Worm (Caenorhabditis elegans) whole organism, young adult: ENCODE data around the gene F07A11.4.
A peak's percentile ranks its signal among the peaks of the same experiment; 100 is the strongest.

Experiments
- F10E7.11 ChIP-seq: sonication (generic microtip); optimal IDR thresholded peaks from 2 replicates; lab custom pipeline; 2017; ENCODE audit warnings: mild to moderate bottlenecking, missing genetic modification characterization, moderate library complexity, missing compliant biosample characterization
- F22D6.2 ChIP-seq: sonication (generic microtip); optimal IDR thresholded peaks from 2 replicates; lab custom pipeline; 2016; ENCODE audit warnings: mild to moderate bottlenecking, missing genetic modification characterization, missing compliant biosample characterization
- F23B12.7 ChIP-seq: sonication (generic microtip); optimal IDR thresholded peaks from 2 replicates; lab custom pipeline; 2017; ENCODE audit warnings: missing genetic modification characterization, mild to moderate bottlenecking, missing compliant biosample characterization, antibody characterized with exemption, moderate library complexity; ENCODE audit not compliant: insufficient read depth
- F33H1.4 ChIP-seq: fragments of 200-800 bp; sonication (Bioruptor generic); IDR thresholded peaks from 2 replicates; pipeline ENCODE4 v1.3.6; 2022; ENCODE audit warnings: missing genetic modification reagents, missing genetic modification characterization, missing compliant biosample characterization
- F39B2.1 ChIP-seq: fragments of 200-800 bp; sonication (Bioruptor generic); IDR thresholded peaks from 2 replicates; pipeline ENCODE4 v1.3.6; 2022; ENCODE audit warnings: missing genetic modification reagents, missing genetic modification characterization, missing compliant biosample characterization
- F55B11.4 ChIP-seq: sonication (generic microtip); optimal IDR thresholded peaks from 2 replicates; lab custom pipeline; 2016; ENCODE audit warnings: missing compliant biosample characterization, missing genetic modification characterization, borderline replicate concordance; ENCODE audit not compliant: insufficient read depth
- K11D2.4 ChIP-seq: fragments of 200-800 bp; sonication (Bioruptor generic); IDR thresholded peaks from 2 replicates; pipeline ENCODE4 v1.3.6; 2022; ENCODE audit warnings: missing genetic modification reagents, missing genetic modification characterization, missing compliant biosample characterization
- T26A5.8 ChIP-seq: sonication (generic microtip); optimal IDR thresholded peaks from 2 replicates; lab custom pipeline; 2016; ENCODE audit warnings: missing genetic modification characterization, missing compliant biosample characterization
- Y56A3A.18 ChIP-seq: fragments of 200-800 bp; sonication (Bioruptor generic); IDR thresholded peaks from 2 replicates; pipeline ENCODE4 v1.3.6; 2022; ENCODE audit warnings: missing genetic modification reagents, missing genetic modification characterization, missing compliant biosample characterization
- Y67H2A.10 ChIP-seq: fragments of 200-800 bp; sonication (Bioruptor generic); conservative IDR thresholded peaks from 2 replicates; pipeline ENCODE4 v1.3.6; 2022; ENCODE audit warnings: missing genetic modification reagents, missing genetic modification characterization, missing compliant biosample characterization
- Y79H2A.3 ChIP-seq: fragments of 200-800 bp; sonication (Bioruptor generic); conservative IDR thresholded peaks from 2 replicates; pipeline ENCODE4 v1.3.6; 2022; ENCODE audit warnings: missing genetic modification reagents, missing genetic modification characterization, missing compliant biosample characterization
- Y95B8A.8 ChIP-seq: fragments of 200-800 bp; sonication (Bioruptor generic); IDR thresholded peaks from 2 replicates; pipeline ENCODE4 v1.3.6; 2022; ENCODE audit warnings: missing genetic modification reagents, missing genetic modification characterization, missing compliant biosample characterization
- ama-1 ChIP-seq, 3 experiments: fragments of 150-350 bp in 1 of 3; sonication (generic microtip) in 2 of 3; optimal IDR thresholded peaks; 2 replicates each; lab custom pipeline; 2014 to 2018; ENCODE audit warnings: missing biosample characterization in 2 of 3, missing genetic modification characterization in 2 of 3, missing genetic modification reagents in 2 of 3
- aptf-2 ChIP-seq: fragments of 200-800 bp; sonication (Bioruptor generic); conservative IDR thresholded peaks from 2 replicates; pipeline ENCODE4 v1.3.6; 2022; ENCODE audit warnings: missing genetic modification reagents, missing genetic modification characterization, missing compliant biosample characterization
- attf-3 ChIP-seq: fragments of 200-800 bp; sonication (Bioruptor generic); conservative IDR thresholded peaks from 2 replicates; pipeline ENCODE4 v1.3.6; 2022; ENCODE audit warnings: missing genetic modification reagents, missing genetic modification characterization, missing compliant biosample characterization
- bed-1 ChIP-seq: fragments of 200-800 bp; sonication (Bioruptor generic); IDR thresholded peaks from 2 replicates; pipeline ENCODE4 v1.3.6; 2022; ENCODE audit warnings: missing genetic modification reagents, missing genetic modification characterization, missing compliant biosample characterization
- bed-2 ChIP-seq: fragments of 200-800 bp; sonication (Bioruptor generic); IDR thresholded peaks from 2 replicates; pipeline ENCODE4 v1.3.6; 2022; ENCODE audit warnings: missing genetic modification reagents, missing genetic modification characterization, missing compliant biosample characterization
- ceh-100 ChIP-seq: fragments of 200-800 bp; sonication (Bioruptor generic); IDR thresholded peaks from 2 replicates; pipeline ENCODE4 v1.3.6; 2022; ENCODE audit warnings: missing genetic modification reagents, missing genetic modification characterization, missing compliant biosample characterization
- ceh-40 ChIP-seq: fragments of 200-800 bp; sonication (Bioruptor generic); IDR thresholded peaks from 2 replicates; pipeline ENCODE4 v1.3.6; 2022; ENCODE audit warnings: missing genetic modification characterization, missing compliant biosample characterization
- ceh-91 ChIP-seq: fragments of 200-800 bp; sonication (Bioruptor generic); IDR thresholded peaks from 2 replicates; pipeline ENCODE4 v1.3.6; 2022; ENCODE audit warnings: missing genetic modification reagents, missing genetic modification characterization, missing compliant biosample characterization
- dpff-1 ChIP-seq: sonication (generic microtip); optimal IDR thresholded peaks from 2 replicates; lab custom pipeline; 2017; ENCODE audit warnings: mild to moderate bottlenecking, missing genetic modification characterization, missing compliant biosample characterization
- egl-18 ChIP-seq: fragments of 200-800 bp; sonication (Bioruptor generic); IDR thresholded peaks from 2 replicates; pipeline ENCODE4 v1.3.6; 2022; ENCODE audit warnings: missing genetic modification reagents, missing genetic modification characterization, missing compliant biosample characterization
- egrh-3 ChIP-seq: fragments of 200-800 bp; sonication (Bioruptor generic); IDR thresholded peaks from 2 replicates; pipeline ENCODE4 v1.3.6; 2022; ENCODE audit warnings: missing genetic modification reagents, missing genetic modification characterization, missing compliant biosample characterization
- hlh-26 ChIP-seq: fragments of 200-800 bp; sonication (Bioruptor generic); conservative IDR thresholded peaks from 2 replicates; pipeline ENCODE4 v1.3.6; 2022; ENCODE audit warnings: missing genetic modification reagents, missing genetic modification characterization, missing compliant biosample characterization
- hmg-1.2 ChIP-seq: fragments of 200-800 bp; sonication (Bioruptor generic); IDR thresholded peaks from 2 replicates; pipeline ENCODE4 v1.3.6; 2022; ENCODE audit warnings: missing genetic modification reagents, missing genetic modification characterization, missing compliant biosample characterization
- lag-1 ChIP-seq: fragments of 200-800 bp; sonication (Bioruptor generic); IDR thresholded peaks from 2 replicates; pipeline ENCODE4 v1.3.6; 2022; ENCODE audit warnings: missing genetic modification reagents, missing genetic modification characterization, missing compliant biosample characterization
- let-526 ChIP-seq: fragments of 200-800 bp; sonication (Bioruptor generic); IDR thresholded peaks from 2 replicates; pipeline ENCODE4 v1.3.6; 2022; ENCODE audit warnings: missing genetic modification reagents, missing genetic modification characterization, missing compliant biosample characterization
- lin-35 ChIP-seq, 3 experiments: fragments of 150-350 bp in 2 of 3; sonication (generic microtip) in 1 of 3; optimal IDR thresholded peaks; 2 replicates each; lab custom pipeline; 2014 to 2018; ENCODE audit warnings: missing biosample characterization in 3 of 3, missing genetic modification characterization in 3 of 3, missing genetic modification reagents in 3 of 3
- lir-1 ChIP-seq: fragments of 200-800 bp; sonication (Bioruptor generic); conservative IDR thresholded peaks from 2 replicates; pipeline ENCODE4 v1.3.6; 2022; ENCODE audit warnings: missing genetic modification reagents, missing genetic modification characterization, missing compliant biosample characterization
- lsl-1 ChIP-seq: fragments of 200-800 bp; sonication (Bioruptor generic); optimal IDR thresholded peaks from 2 replicates; lab custom pipeline; 2018; ENCODE audit warnings: mild to moderate bottlenecking, missing genetic modification characterization, moderate library complexity, missing compliant biosample characterization
- madf-6 ChIP-seq: fragments of 200-800 bp; sonication (Bioruptor generic); IDR thresholded peaks from 2 replicates; pipeline ENCODE4 v1.3.6; 2022; ENCODE audit warnings: missing genetic modification reagents, missing genetic modification characterization, missing compliant biosample characterization
- madf-8 ChIP-seq: fragments of 200-800 bp; sonication (Bioruptor generic); conservative IDR thresholded peaks from 2 replicates; pipeline ENCODE4 v1.3.6; 2022; ENCODE audit warnings: missing genetic modification reagents, missing genetic modification characterization, missing compliant biosample characterization
- mxl-1 ChIP-seq: sonication (generic microtip); optimal IDR thresholded peaks from 2 replicates; lab custom pipeline; 2016; ENCODE audit warnings: missing genetic modification characterization, missing compliant biosample characterization
- nfya-2 ChIP-seq: fragments of 200-800 bp; sonication (Bioruptor generic); IDR thresholded peaks from 2 replicates; pipeline ENCODE4 v1.3.6; 2022; ENCODE audit warnings: missing genetic modification reagents, missing genetic modification characterization, missing compliant biosample characterization
- nfyb-1 ChIP-seq: fragments of 200-800 bp; sonication (Bioruptor generic); IDR thresholded peaks from 2 replicates; pipeline ENCODE4 v1.3.6; 2022; ENCODE audit warnings: missing genetic modification reagents, missing genetic modification characterization, missing compliant biosample characterization
- nhr-27 ChIP-seq: fragments of 200-800 bp; sonication (Bioruptor generic); optimal IDR thresholded peaks from 2 replicates; lab custom pipeline; 2018; ENCODE audit warnings: mild to moderate bottlenecking, missing genetic modification characterization, moderate library complexity, missing compliant biosample characterization
- pha-4 ChIP-seq: fragments of 150-350 bp; sonication (generic microtip); optimal IDR thresholded peaks from 2 replicates; lab custom pipeline; 2014; ENCODE audit warnings: missing biosample characterization, missing genetic modification reagents, missing genetic modification characterization
- repo-1 ChIP-seq: sonication (generic microtip); optimal IDR thresholded peaks from 2 replicates; lab custom pipeline; 2017; ENCODE audit warnings: mild to moderate bottlenecking, missing genetic modification characterization, missing compliant biosample characterization
- sea-2 ChIP-seq: fragments of 200-800 bp; sonication (Bioruptor generic); IDR thresholded peaks from 2 replicates; pipeline ENCODE4 v1.3.6; 2022; ENCODE audit warnings: missing genetic modification characterization, missing compliant biosample characterization
- snpc-1.1 ChIP-seq: sonication (generic microtip); optimal IDR thresholded peaks from 2 replicates; lab custom pipeline; 2017; ENCODE audit warnings: missing genetic modification characterization, mild to moderate bottlenecking, missing compliant biosample characterization, antibody characterized with exemption, moderate library complexity, missing genotype, missing genetic modification reagents; ENCODE audit not compliant: insufficient read depth
- tbp1 ChIP-seq: fragments of 200-800 bp; sonication (Bioruptor generic); optimal IDR thresholded peaks from 2 replicates; lab custom pipeline; 2018; ENCODE audit warnings: mild to moderate bottlenecking, missing genetic modification characterization, missing compliant biosample characterization
- unc-130 ChIP-seq: sonication (generic microtip); optimal IDR thresholded peaks from 2 replicates; lab custom pipeline; 2016; ENCODE audit warnings: missing genetic modification reagents, missing genetic modification characterization, missing compliant biosample characterization
- xnd-1 ChIP-seq: sonication (generic microtip); optimal IDR thresholded peaks from 2 replicates; lab custom pipeline; 2016; ENCODE audit warnings: missing genotype, missing genetic modification reagents, missing genetic modification characterization, missing compliant biosample characterization
- zim-3 ChIP-seq: sonication (generic microtip); optimal IDR thresholded peaks from 2 replicates; lab custom pipeline; 2017; ENCODE audit warnings: mild to moderate bottlenecking, missing genetic modification characterization, moderate library complexity, missing compliant biosample characterization
- ztf-18 ChIP-seq: sonication (generic microtip); optimal IDR thresholded peaks from 2 replicates; lab custom pipeline; 2016; ENCODE audit warnings: missing genotype, mild to moderate bottlenecking, missing genetic modification characterization, missing compliant biosample characterization
- ztf-25 ChIP-seq: fragments of 200-800 bp; sonication (Bioruptor generic); IDR thresholded peaks from 2 replicates; pipeline ENCODE4 v1.3.6; 2022; ENCODE audit warnings: missing genetic modification reagents, missing genetic modification characterization, missing compliant biosample characterization
- ztf-26 ChIP-seq: sonication (generic microtip); optimal IDR thresholded peaks from 2 replicates; lab custom pipeline; 2017; ENCODE audit warnings: missing genetic modification characterization, missing compliant biosample characterization
- ztf-6 ChIP-seq: fragments of 200-800 bp; sonication (Bioruptor generic); IDR thresholded peaks from 2 replicates; pipeline ENCODE4 v1.3.6; 2022; ENCODE audit warnings: missing genetic modification reagents, missing genetic modification characterization, missing compliant biosample characterization

F07A11.4 gene

ce11 chrII:11650975-11651588 is 50.3 kb downstream of the F07A11.4 start, which contains the start of gene coa-7 (continued):
- TF ChIP-seq hmg-1.2 (GFP tag; lab: Robert Waterston, UW) (peak; percentile 25; the same call in 1 of the 2 replicates), madf-8 (GFP tag; lab: Robert Waterston, UW) (no peak), bed-1 (GFP tag; lab: Robert Waterston, UW) (no peak), sea-2 (GFP tag; lab: Robert Waterston, UW) (no peak), snpc-1.1 (no peak), Y67H2A.10 (GFP tag; lab: Robert Waterston, UW) (no peak), bed-2 (GFP tag; lab: Robert Waterston, UW) (no peak), mxl-1 (tag; lab: Kevin White, UChicago) (no peak), Y56A3A.18 (no peak), ztf-26 (tag; lab: Kevin White, UChicago) (no peak), madf-6 (GFP tag; lab: Robert Waterston, UW) (peak; percentile 72), nfya-2 (no peak), F55B11.4 (no peak), ztf-25 (0 out of 2 replicates have a peak, but pooled peaks have one; percentile 4), K11D2.4 (no peak), egrh-3 (GFP tag; lab: Robert Waterston, UW) (no peak), nhr-27 (no peak), F23B12.7 (no peak), F10E7.11 (tag; lab: Kevin White, UChicago) (no peak), Y79H2A.3 (GFP tag; lab: Robert Waterston, UW) (0 out of 2 replicates have a peak, but pooled peaks have one; percentile 27), lir-1 (GFP tag; lab: Robert Waterston, UW) (no peak), ztf-6 (GFP tag; lab: Robert Waterston, UW) (no peak), ztf-18 (tag; lab: Kevin White, UChicago) (peak; percentile 59), hlh-26 (no peak), xnd-1 (tag; lab: Kevin White, UChicago) (peak; percentile 58), pha-4 (tag; lab: Kevin White, UChicago) (no peak), dpff-1 (tag; lab: Kevin White, UChicago) (no peak), ceh-91 (GFP tag; lab: Robert Waterston, UW) (no peak), nfyb-1 (GFP tag; lab: Robert Waterston, UW) (no peak), T26A5.8 (no peak), let-526 (GFP tag; lab: Robert Waterston, UW) (no peak), lag-1 (GFP tag; lab: Robert Waterston, UW) (no peak), lin-35 (GFP tag; optimal IDR thresholded peaks at IDR 0.05; lab: Kevin White, UChicago) (no peak), unc-130 (no peak), F22D6.2 (tag; lab: Kevin White, UChicago) (no peak), egl-18 (GFP tag; lab: Robert Waterston, UW) (no peak), F33H1.4 (GFP tag; lab: Robert Waterston, UW) (no peak), ceh-40 (GFP tag; lab: Robert Waterston, UW) (no peak), tbp1 (peak; percentile 22), ceh-100 (GFP tag; lab: Robert Waterston, UW) (no peak), zim-3 (no peak), attf-3 (GFP tag; lab: Robert Waterston, UW) (no peak), lsl-1 (peak; percentile 41), ama-1 (optimal IDR thresholded peaks at IDR 0.05; lab: Kevin White, UChicago) (no peak), ama-1 (GFP tag; optimal IDR thresholded peaks at IDR 0.05; lab: Kevin White, UChicago) (no peak), Y95B8A.8 (GFP tag; lab: Robert Waterston, UW) (no peak), aptf-2 (GFP tag; lab: Robert Waterston, UW) (no peak), repo-1 (tag; lab: Kevin White, UChicago) (peak; percentile 75), F39B2.1 (GFP tag; lab: Robert Waterston, UW) (0 out of 2 replicates have a peak, but pooled peaks have one; percentile 9)
